Worm (Caenorhabditis elegans): ENCODE data around the gene F41H10.3.

Gene F41H10.3

DNA sequence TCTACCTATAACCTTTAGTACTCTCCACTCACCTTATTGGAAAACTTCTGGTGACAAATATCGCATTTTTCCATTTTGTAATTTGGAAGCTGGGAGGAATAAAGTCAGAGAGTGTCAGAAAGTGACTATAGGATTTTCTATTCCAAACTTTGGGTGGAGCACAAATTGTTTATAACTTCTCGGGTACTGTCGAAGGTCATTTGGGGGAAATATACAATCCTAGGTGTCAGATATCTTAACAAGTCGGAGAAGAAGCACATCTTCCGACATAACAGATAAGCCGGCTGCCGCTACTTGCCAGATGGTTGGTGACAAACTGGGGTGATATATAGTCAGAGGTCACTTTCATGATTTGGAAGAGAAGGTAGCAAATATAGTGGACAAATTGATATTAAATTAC is 49.5 kb downstream of the F41H10.3 start, which contains the start of gene ehn-3:
TSS of gene ehn-3 (minus strand) at position 101 of the 400 bp plus-strand sequence.
- TF ChIP-seq efl-3 (GFP tag; optimal IDR thresholded peaks at IDR 0.05) (no peak), mab-9 (GFP tag; IDR thresholded peaks at IDR 0.05) (no peak), swsn-7 (tag; optimal IDR thresholded peaks at IDR 0.05) (no peak)
